Worm (Caenorhabditis elegans) whole organism, L4/young adult: Measurements from ENCODE around the gene nhr-119.

ENCODE experiments used
- W03F9.2 ChIP-seq: fragments of 150-350 bp; optimal IDR thresholded peaks from 2 replicates; lab custom pipeline; 2014; ENCODE audit warnings: missing biosample characterization, missing genetic modification characterization
- dao-5 ChIP-seq: sonication (generic microtip); optimal IDR thresholded peaks from 2 replicates; lab custom pipeline; 2016; ENCODE audit warnings: missing genotype, missing genetic modification characterization, moderate library complexity, missing compliant biosample characterization

DNA sequence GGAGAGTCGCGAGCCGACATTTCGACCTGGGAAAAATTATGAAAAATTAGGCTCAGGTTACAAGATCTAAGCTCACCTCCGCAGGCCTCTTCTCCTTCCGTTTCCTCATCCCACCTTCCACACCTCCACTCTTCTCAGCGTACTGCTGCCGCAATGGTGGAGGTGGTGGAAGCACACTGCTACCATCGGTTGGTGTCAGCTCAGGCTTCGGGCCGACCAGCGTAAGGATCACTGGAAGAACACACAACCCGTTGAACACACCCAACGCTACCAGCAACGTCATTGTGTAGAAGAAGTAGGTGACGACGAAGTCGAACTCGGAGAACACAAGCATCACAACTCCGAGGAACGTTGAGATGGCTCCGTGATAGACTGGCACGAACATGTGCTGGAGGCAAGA lies 45.3 kb upstream of the nhr-119 start:
- no peak for TF ChIP-seq dao-5 (tag; lab: Kevin White, UChicago)
- TF ChIP-seq W03F9.2 (tag; lab: Kevin White, UChicago): no peak
